Worm (Caenorhabditis elegans): Measurements from ENCODE around the gene F55E10.4.

DNA sequence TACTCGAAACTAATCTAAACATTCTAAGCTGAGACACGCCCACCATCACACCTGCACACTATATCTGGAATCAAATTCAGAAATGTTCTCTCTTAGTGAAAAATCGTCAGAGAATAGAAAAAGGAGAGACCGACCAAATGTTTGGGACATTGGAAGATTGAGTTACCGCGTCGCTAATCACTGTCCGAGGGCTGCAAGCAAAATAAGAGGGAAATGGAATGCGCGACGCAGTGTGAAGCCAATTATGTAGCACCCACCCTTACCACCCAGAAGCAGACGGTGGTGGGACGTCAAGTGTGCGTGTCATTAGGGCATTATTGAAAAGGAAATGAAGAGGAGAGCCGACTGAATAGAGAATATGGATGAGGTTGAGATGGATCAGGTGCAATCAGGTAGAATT, 16.1 kb downstream of the F55E10.4 start:
- TF ChIP-seq egl-27 (tag; optimal IDR thresholded peaks at IDR 0.05) (no peak), zag-1 (tag; optimal IDR thresholded peaks at IDR 0.05) (no peak), tbx-2 (tag; optimal IDR thresholded peaks at IDR 0.05) (no peak), ceh-82 (tag; optimal IDR thresholded peaks at IDR 0.05) (no peak), pqm-1 (tag; optimal IDR thresholded peaks at IDR 0.05) (no peak), snpc-4 (tag; optimal IDR thresholded peaks at IDR 0.05) (no peak), ceh-9 (tag; optimal IDR thresholded peaks at IDR 0.05) (no peak), fkh-10 (GFP tag; optimal IDR thresholded peaks at IDR 0.05) (no peak), pha-4 (tag; optimal IDR thresholded peaks at IDR 0.05) (no peak), ztf-11 (tag; optimal IDR thresholded peaks at IDR 0.05) (no peak), elt-3 (tag; optimal IDR thresholded peaks at IDR 0.05) (no peak), jun-1 (tag; optimal IDR thresholded peaks at IDR 0.05) (no peak), nhr-76 (tag; optimal IDR thresholded peaks at IDR 0.05) (no peak), nhr-237 (tag; optimal IDR thresholded peaks at IDR 0.05) (no peak)

Data from whole organism, L3 larva.